Fruit fly (Drosophila melanogaster) whole organism, prepupa: Measurements from ENCODE around the gene mtm.

Experiments used
- CG10631 ChIP-seq: fragments of 200-800 bp; sonication (Bioruptor generic); optimal IDR thresholded peaks from 2 replicates; lab custom pipeline; 2016; ENCODE audit warnings: missing biosample characterization, missing genetic modification characterization
- CG11294 ChIP-seq: fragments of 200-800 bp; sonication (Bioruptor generic); IDR thresholded peaks from 2 replicates; pipeline ENCODE4 v1.3.6; 2022; ENCODE audit warnings: missing biosample characterization, missing genetic modification characterization
- CG11762 ChIP-seq: fragments of 200-800 bp; sonication (Bioruptor generic); optimal IDR thresholded peaks from 3 replicates; lab custom pipeline; 2016; ENCODE audit warnings: missing biosample characterization, missing genetic modification characterization; ENCODE audit not compliant: insufficient read depth
- CG11902 ChIP-seq: fragments of 200-800 bp; sonication (Bioruptor generic); optimal IDR thresholded peaks from 3 replicates; lab custom pipeline; 2016; ENCODE audit warnings: missing biosample characterization, missing genetic modification characterization
- CG1621 ChIP-seq: fragments of 200-800 bp; sonication (Bioruptor generic); optimal IDR thresholded peaks from 3 replicates; lab custom pipeline; 2018; ENCODE audit warnings: missing biosample characterization, mild to moderate bottlenecking, missing genetic modification characterization
- CG3032 ChIP-seq: fragments of 200-800 bp; optimal IDR thresholded peaks from 2 replicates; lab custom pipeline; 2019; ENCODE audit warnings: missing biosample characterization, mild to moderate bottlenecking, missing genetic modification characterization, moderate library complexity
- CG31627 ChIP-seq: fragments of 200-800 bp; sonication (Bioruptor generic); optimal IDR thresholded peaks from 3 replicates; lab custom pipeline; 2016; ENCODE audit warnings: missing biosample characterization, missing genetic modification characterization
- CG34406 ChIP-seq: fragments of 200-800 bp; sonication (Bioruptor generic); optimal IDR thresholded peaks from 3 replicates; lab custom pipeline; 2016; ENCODE audit warnings: missing biosample characterization, missing genetic modification characterization
- CG3919 ChIP-seq: fragments of 200-800 bp; sonication (Bioruptor generic); optimal IDR thresholded peaks from 3 replicates; lab custom pipeline; 2016; ENCODE audit warnings: missing biosample characterization, missing genetic modification characterization
- CG4318 ChIP-seq: fragments of 200-800 bp; sonication (Bioruptor generic); optimal IDR thresholded peaks from 3 replicates; lab custom pipeline; 2017; ENCODE audit warnings: missing biosample characterization, mild to moderate bottlenecking, missing genetic modification characterization
- CG6163 ChIP-seq: fragments of 200-800 bp; sonication (Bioruptor generic); IDR thresholded peaks from 3 replicates; pipeline ENCODE4 v1.3.6; 2022; ENCODE audit warnings: missing biosample characterization, missing genetic modification characterization
- CG6792 ChIP-seq: fragments of 200-800 bp; sonication (Bioruptor generic); optimal IDR thresholded peaks from 3 replicates; lab custom pipeline; 2016; ENCODE audit warnings: missing biosample characterization, missing genetic modification characterization
- CG6808 ChIP-seq: fragments of 200-800 bp; sonication (Bioruptor generic); optimal IDR thresholded peaks from 3 replicates; lab custom pipeline; 2017; ENCODE audit warnings: missing biosample characterization, missing genetic modification characterization, mild to moderate bottlenecking, moderate library complexity, missing genetic modification reagents
- CG6854 ChIP-seq: fragments of 200-800 bp; sonication (Bioruptor generic); optimal IDR thresholded peaks from 2 replicates; lab custom pipeline; 2017; ENCODE audit warnings: missing biosample characterization, mild to moderate bottlenecking, missing genetic modification characterization
- CG7368 ChIP-seq: fragments of 200-800 bp; sonication (Bioruptor generic); optimal IDR thresholded peaks from 3 replicates; lab custom pipeline; 2016; ENCODE audit warnings: missing biosample characterization, missing genetic modification characterization
- CG8119 ChIP-seq: fragments of 200-800 bp; sonication (Bioruptor generic); IDR thresholded peaks from 3 replicates; pipeline ENCODE4 v1.3.6; 2022; ENCODE audit warnings: missing biosample characterization, missing genetic modification characterization
- CG8319 ChIP-seq: fragments of 200-800 bp; sonication (Bioruptor generic); optimal IDR thresholded peaks from 3 replicates; lab custom pipeline; 2016; ENCODE audit warnings: missing biosample characterization, missing genetic modification characterization
- CG8632 ChIP-seq: fragments of 200-800 bp; sonication (Bioruptor generic); optimal IDR thresholded peaks from 3 replicates; lab custom pipeline; 2016; ENCODE audit warnings: missing biosample characterization, missing genetic modification characterization
- CG9139 ChIP-seq: fragments of 200-800 bp; sonication (Bioruptor generic); optimal IDR thresholded peaks from 3 replicates; lab custom pipeline; 2017; ENCODE audit warnings: missing biosample characterization, mild to moderate bottlenecking, missing genetic modification characterization
- Eip75B ChIP-seq: fragments of 200-800 bp; sonication (Bioruptor generic); optimal IDR thresholded peaks from 3 replicates; lab custom pipeline; 2016; ENCODE audit warnings: missing biosample characterization, missing genetic modification characterization
- Eip78C ChIP-seq: fragments of 200-800 bp; sonication (Bioruptor generic); peaks from one replicate; lab custom pipeline; 2016; ENCODE audit warnings: missing biosample characterization, missing genetic modification characterization
- Eip93F ChIP-seq: fragments of 200-800 bp; sonication (Bioruptor generic); optimal IDR thresholded peaks from 2 replicates; lab custom pipeline; 2016; ENCODE audit warnings: missing biosample characterization, mild to moderate bottlenecking, missing genetic modification characterization
- Ets21C ChIP-seq: fragments of 200-800 bp; sonication (Bioruptor generic); optimal IDR thresholded peaks from 3 replicates; lab custom pipeline; 2016; ENCODE audit warnings: missing biosample characterization, missing genetic modification characterization
- Ets96B ChIP-seq: fragments of 200-800 bp; optimal IDR thresholded peaks from 2 replicates; lab custom pipeline; 2019; ENCODE audit warnings: missing biosample characterization, mild to moderate bottlenecking, missing genetic modification characterization, moderate library complexity
- Hr39 ChIP-seq: fragments of 200-800 bp; sonication (Bioruptor generic); optimal IDR thresholded peaks from 2 replicates; lab custom pipeline; 2016; ENCODE audit warnings: missing biosample characterization, missing genetic modification characterization
- Hr4 ChIP-seq: fragments of 200-800 bp; sonication (Bioruptor generic); optimal IDR thresholded peaks from 3 replicates; lab custom pipeline; 2016; ENCODE audit warnings: missing biosample characterization, missing genetic modification characterization
- Met ChIP-seq: fragments of 200-800 bp; sonication (Bioruptor generic); optimal IDR thresholded peaks from 3 replicates; lab custom pipeline; 2016; ENCODE audit warnings: missing biosample characterization, missing genetic modification characterization
- Smox ChIP-seq: fragments of 200-800 bp; sonication (Bioruptor generic); optimal IDR thresholded peaks from 3 replicates; lab custom pipeline; 2016; ENCODE audit warnings: missing biosample characterization, missing genetic modification characterization
- Sox102F ChIP-seq: fragments of 200-800 bp; sonication (Bioruptor generic); optimal IDR thresholded peaks from 2 replicates; lab custom pipeline; 2016; ENCODE audit warnings: missing biosample characterization, mild to moderate bottlenecking, missing genetic modification characterization
- Sox14 ChIP-seq: fragments of 200-800 bp; sonication (Bioruptor generic); optimal IDR thresholded peaks from 3 replicates; lab custom pipeline; 2016; ENCODE audit warnings: missing biosample characterization, missing genetic modification characterization
- Sox15 ChIP-seq: fragments of 200-800 bp; sonication (Bioruptor generic); optimal IDR thresholded peaks from 3 replicates; lab custom pipeline; 2016; ENCODE audit warnings: missing biosample characterization, missing genetic modification characterization
- achi ChIP-seq: fragments of 200-800 bp; sonication (Bioruptor generic); optimal IDR thresholded peaks from 3 replicates; lab custom pipeline; 2016; ENCODE audit warnings: missing biosample characterization, missing genetic modification characterization
- acj6 ChIP-seq: fragments of 200-800 bp; sonication (Bioruptor generic); optimal IDR thresholded peaks from 3 replicates; lab custom pipeline; 2016; ENCODE audit warnings: missing biosample characterization, missing genetic modification characterization
- dac ChIP-seq: fragments of 200-800 bp; sonication (Bioruptor generic); optimal IDR thresholded peaks from 2 replicates; lab custom pipeline; 2017; ENCODE audit warnings: missing biosample characterization, mild to moderate bottlenecking, missing genetic modification characterization
- dsx ChIP-seq: fragments of 200-800 bp; optimal IDR thresholded peaks from 3 replicates; lab custom pipeline; 2019; ENCODE audit warnings: missing biosample characterization, mild to moderate bottlenecking, missing genetic modification characterization, moderate library complexity; ENCODE audit not compliant: poor library complexity, severe bottlenecking
- eg ChIP-seq: fragments of 200-800 bp; sonication (Bioruptor generic); IDR thresholded peaks from 3 replicates; pipeline ENCODE4 v1.3.6; 2022; ENCODE audit warnings: missing biosample characterization, missing genetic modification characterization
- fd59A ChIP-seq: fragments of 200-800 bp; sonication (Bioruptor generic); optimal IDR thresholded peaks from 2 replicates; lab custom pipeline; 2017; ENCODE audit warnings: missing biosample characterization, mild to moderate bottlenecking, missing genetic modification characterization, missing genetic modification reagents
- fd85E ChIP-seq: fragments of 200-800 bp; sonication (Bioruptor generic); optimal IDR thresholded peaks from 3 replicates; lab custom pipeline; 2016; ENCODE audit warnings: missing biosample characterization, missing genetic modification characterization
- fkh ChIP-seq: fragments of 200-800 bp; sonication (Bioruptor generic); optimal IDR thresholded peaks from 3 replicates; lab custom pipeline; 2017; ENCODE audit warnings: missing biosample characterization, mild to moderate bottlenecking, missing genetic modification characterization, moderate library complexity
- lz ChIP-seq: fragments of 200-800 bp; sonication (Bioruptor generic); optimal IDR thresholded peaks from 3 replicates; lab custom pipeline; 2016; ENCODE audit warnings: missing biosample characterization, missing genetic modification characterization
- net ChIP-seq: fragments of 200-800 bp; sonication (Bioruptor generic); optimal IDR thresholded peaks from 3 replicates; lab custom pipeline; 2016; ENCODE audit warnings: missing biosample characterization, missing genetic modification characterization
- pdm3 ChIP-seq: fragments of 200-800 bp; sonication (Bioruptor generic); optimal IDR thresholded peaks from 3 replicates; lab custom pipeline; 2016; ENCODE audit warnings: missing biosample characterization, missing genetic modification characterization
- salr ChIP-seq, 2 experiments: fragments of 200-800 bp; sonication (Bioruptor generic); optimal IDR thresholded peaks; 3 replicates each; lab custom pipeline; 2016 to 2018; ENCODE audit warnings: missing biosample characterization in 2 of 2, missing genetic modification characterization in 2 of 2, mild to moderate bottlenecking in 1 of 2
- spab ChIP-seq: fragments of 200-800 bp; sonication (Bioruptor generic); optimal IDR thresholded peaks from 2 replicates; lab custom pipeline; 2017; ENCODE audit warnings: missing biosample characterization, mild to moderate bottlenecking, missing genetic modification characterization, missing genetic modification reagents
- ss ChIP-seq, 2 experiments: fragments of 200-800 bp; sonication (Bioruptor generic); optimal IDR thresholded peaks; 2 replicates in 1 of 2; 3 replicates in 1 of 2; lab custom pipeline; 2017 to 2018; ENCODE audit warnings: mild to moderate bottlenecking in 2 of 2, missing biosample characterization in 2 of 2, missing genetic modification characterization in 2 of 2, moderate library complexity in 1 of 2
- svp ChIP-seq: fragments of 200-800 bp; sonication (Bioruptor generic); peaks from one replicate; lab custom pipeline; 2016; ENCODE audit warnings: missing biosample characterization, missing genetic modification characterization
- topi ChIP-seq: fragments of 200-800 bp; sonication (Bioruptor generic); optimal IDR thresholded peaks from 3 replicates; lab custom pipeline; 2016; ENCODE audit warnings: missing biosample characterization, missing genetic modification characterization
- vri ChIP-seq: fragments of 200-800 bp; sonication (Bioruptor generic); optimal IDR thresholded peaks from 3 replicates; lab custom pipeline; 2016; ENCODE audit warnings: missing biosample characterization, mild to moderate bottlenecking, missing genetic modification characterization

Gene mtm

dm6 chr2L:6024345-6024907, 12.4 kb downstream of the mtm start, which contains the start of gene CG9107:
Gene CG9107 (minus strand): TSS chr2L:6024539.
- no peak for TF ChIP-seq CG11762 (GFP tag; lab: Kevin White, UChicago)
- TF ChIP-seq CG6792 (GFP tag; lab: Kevin White, UChicago): no peak
- TF ChIP-seq vri (GFP tag; lab: Kevin White, UChicago): no peak
- peak; percentile 100 for TF ChIP-seq CG6808
- TF ChIP-seq fkh (GFP tag; lab: Kevin White, UChicago): peak; percentile 78
- TF ChIP-seq, all 60 proteins: peak for 2

- no peak for TF ChIP-seq CG4318
- TF ChIP-seq net: peak; percentile 32
- TF ChIP-seq topi (GFP tag; lab: Kevin White, UChicago): peak; percentile 60
- TF ChIP-seq svp (GFP tag; lab: Kevin White, UChicago): peak; percentile 86
- TF ChIP-seq CG3032 (tag; lab: Kevin White, UChicago): peak; percentile 75
- TF ChIP-seq CG11762 (GFP tag; lab: Kevin White, UChicago): peak; percentile 33
- TF ChIP-seq CG7368 (GFP tag; lab: Kevin White, UChicago): peak; percentile 10
- TF ChIP-seq dsx (GFP tag; lab: Kevin White, UChicago): peak; percentile 89
- peak; percentile 58 for TF ChIP-seq fd59A (GFP tag; lab: Kevin White, UChicago)
- TF ChIP-seq CG10631 (GFP tag; lab: Kevin White, UChicago): peak; percentile 64
- peak; percentile 79 for TF ChIP-seq acj6 (GFP tag; lab: Kevin White, UChicago)
- no peak for TF ChIP-seq dac
- TF ChIP-seq CG8119 (GFP tag; lab: Robert Waterston, UW): no peak
- no peak for TF ChIP-seq fd85E (GFP tag; lab: Kevin White, UChicago)
- peak; percentile 75 for TF ChIP-seq achi (GFP tag; lab: Kevin White, UChicago)
- peak; percentile 51 for TF ChIP-seq CG8632 (GFP tag; lab: Kevin White, UChicago)
- peak; percentile 16 for TF ChIP-seq CG1621 (tag; lab: Kevin White, UChicago)
- no peak for TF ChIP-seq fkh (GFP tag; lab: Kevin White, UChicago)
- peak; percentile 78 for TF ChIP-seq CG11902 (GFP tag; lab: Kevin White, UChicago)
- TF ChIP-seq Sox102F: peak; percentile 40
- peak; percentile 58 for TF ChIP-seq Sox15 (GFP tag; lab: Kevin White, UChicago)
- peak; percentile 56 for TF ChIP-seq lz (GFP tag; lab: Kevin White, UChicago)
- peak; percentile 46 for TF ChIP-seq Sox14 (GFP tag; lab: Kevin White, UChicago)
- no peak for TF ChIP-seq Ets21C (GFP tag; lab: Kevin White, UChicago)
- peak; percentile 61 for TF ChIP-seq CG34406 (GFP tag; lab: Kevin White, UChicago)
- TF ChIP-seq CG6792 (GFP tag; lab: Kevin White, UChicago): peak; percentile 54
- TF ChIP-seq vri (GFP tag; lab: Kevin White, UChicago): no peak
- peak; percentile 59 for TF ChIP-seq Met
- TF ChIP-seq Eip78C (GFP tag; lab: Kevin White, UChicago): peak; percentile 92
- peak; percentile 85 to 89 for TF ChIP-seq ss (GFP tag; optimal IDR thresholded peaks at IDR 0.05; lab: Kevin White, UChicago)
- peak; percentile 82 for TF ChIP-seq CG3919 (GFP tag; lab: Kevin White, UChicago)
- TF ChIP-seq CG11294 (GFP tag; lab: Robert Waterston, UW): no peak
- TF ChIP-seq CG6163 (GFP tag; lab: Robert Waterston, UW): peak; percentile 65
- TF ChIP-seq Eip93F: peak; percentile 15
- TF ChIP-seq spab (GFP tag; lab: Kevin White, UChicago): peak; percentile 73
- TF ChIP-seq eg (GFP tag; lab: Robert Waterston, UW): 0 out of 3 replicates have a peak, but pooled peaks have one; percentile 28
- TF ChIP-seq CG8319: peak; percentile 55
- TF ChIP-seq CG31627 (GFP tag; lab: Kevin White, UChicago): peak; percentile 42
- peak; percentile 73 for TF ChIP-seq CG6808
- peak; percentile 29 for TF ChIP-seq Hr4 (GFP tag; lab: Kevin White, UChicago)
- TF ChIP-seq CG9139: peak; percentile 71
- peak; percentile 9 to 27 for TF ChIP-seq salr (GFP tag; optimal IDR thresholded peaks at IDR 0.05; lab: Kevin White, UChicago)
- TF ChIP-seq Ets96B: peak; percentile 80
- peak; percentile 5 for TF ChIP-seq CG6854 (GFP tag; lab: Kevin White, UChicago)
- TF ChIP-seq Smox (GFP tag; lab: Kevin White, UChicago): peak; percentile 21
- peak; percentile 27 for TF ChIP-seq Hr39 (GFP tag; lab: Kevin White, UChicago)
- peak; percentile 53 for TF ChIP-seq Eip75B
- no peak for TF ChIP-seq pdm3 (GFP tag; lab: Kevin White, UChicago)
Observed at dm6 chr2L:6022793-6023192, 14.0 kb downstream of the mtm start.
